Worm (Caenorhabditis elegans) whole organism, L4/young adult: Measurements from ENCODE around the gene F53B3.3.

ENCODE experiments used
- W03F9.2 ChIP-seq: fragments of 150-350 bp; optimal IDR thresholded peaks from 2 replicates; lab custom pipeline; 2014; ENCODE audit warnings: missing biosample characterization, missing genetic modification characterization
- dao-5 ChIP-seq: sonication (generic microtip); optimal IDR thresholded peaks from 2 replicates; lab custom pipeline; 2016; ENCODE audit warnings: missing genotype, missing genetic modification characterization, moderate library complexity, missing compliant biosample characterization
- him-1 ChIP-seq: sonication (generic microtip); optimal IDR thresholded peaks from 2 replicates; lab custom pipeline; 2016; ENCODE audit warnings: missing genotype, missing genetic modification reagents, missing genetic modification characterization, missing compliant biosample characterization

- no peak for TF ChIP-seq dao-5 (tag; lab: Kevin White, UChicago)
- TF ChIP-seq W03F9.2 (tag; lab: Kevin White, UChicago), result no peak
- no peak for TF ChIP-seq him-1 (tag; lab: Kevin White, UChicago)
These were observed 36.4 kb upstream of the F53B3.3 start for ce11 chrX:2907296-2907873.
